Fruit fly (Drosophila melanogaster) whole organism, adult: ENCODE results near the gene lectin-22C.

Experiments
- CG7045 ChIP-seq: fragments of 200-800 bp; sonication (Bioruptor generic); optimal IDR thresholded peaks from 2 replicates; lab custom pipeline; 2017; ENCODE audit warnings: missing biosample characterization, mild to moderate bottlenecking, missing genetic modification characterization
- CG7101 ChIP-seq: fragments of 200-800 bp; sonication (Bioruptor generic); optimal IDR thresholded peaks from 2 replicates; lab custom pipeline; 2018; ENCODE audit warnings: missing biosample characterization, mild to moderate bottlenecking, missing genetic modification characterization, moderate library complexity
- Clk ChIP-seq: fragments of 200-800 bp; sonication (Bioruptor generic); optimal IDR thresholded peaks from 2 replicates; lab custom pipeline; 2017; ENCODE audit warnings: missing biosample characterization, missing genetic modification characterization
- Mnt ChIP-seq: fragments of 200-800 bp; sonication (Bioruptor generic); optimal IDR thresholded peaks from 2 replicates; lab custom pipeline; 2016; ENCODE audit warnings: missing biosample characterization, mild to moderate bottlenecking, missing genetic modification characterization
- bab1 ChIP-seq: fragments of 200-800 bp; sonication (Bioruptor generic); optimal IDR thresholded peaks from 3 replicates; lab custom pipeline; 2019; ENCODE audit warnings: missing biosample characterization, mild to moderate bottlenecking, missing genetic modification characterization, moderate library complexity
- cic ChIP-seq: fragments of 200-800 bp; sonication (Bioruptor generic); optimal IDR thresholded peaks from 2 replicates; lab custom pipeline; 2017; ENCODE audit warnings: missing biosample characterization, mild to moderate bottlenecking, missing genetic modification characterization, moderate library complexity
- cnc ChIP-seq, 2 experiments: fragments of >200 bp; optimal IDR thresholded peaks; 2 replicates each; lab custom pipeline; 2017
- ovo ChIP-seq: fragments of 200-800 bp; sonication (Bioruptor generic); optimal IDR thresholded peaks from 2 replicates; lab custom pipeline; 2016; ENCODE audit warnings: missing biosample characterization, missing genetic modification characterization
- toe ChIP-seq: fragments of 200-800 bp; sonication (Bioruptor generic); optimal IDR thresholded peaks from 2 replicates; lab custom pipeline; 2016; ENCODE audit warnings: missing biosample characterization, missing genetic modification characterization

- peak; percentile 20 for TF ChIP-seq CG7101 (tag; lab: Kevin White, UChicago)
- TF ChIP-seq toe (GFP tag; lab: Kevin White, UChicago), result no peak
- TF ChIP-seq CG7045 (GFP tag; lab: Kevin White, UChicago), result no peak
- TF ChIP-seq cic (GFP tag; lab: Kevin White, UChicago), result peak; percentile 11
- peak; percentile 17 for TF ChIP-seq Mnt (GFP tag; lab: Kevin White, UChicago)
- TF ChIP-seq bab1 (GFP tag; lab: Kevin White, UChicago), result no peak
- no peak for TF ChIP-seq Clk (GFP tag; lab: Kevin White, UChicago)
- TF ChIP-seq cnc (optimal IDR thresholded peaks at IDR 0.05; lab: Kevin White, UChicago), result no peak
- TF ChIP-seq ovo (GFP tag; lab: Kevin White, UChicago), result no peak
Observed at dm6 chr2L:2039458-2039857, 2.4 kb upstream of the lectin-22C start.
